Worm (Caenorhabditis elegans) whole organism, L4 larva: Measurements from ENCODE around the gene del-6.

Experiments used
- dpl-1 ChIP-seq: fragments of 150-350 bp; optimal IDR thresholded peaks from 2 replicates; lab custom pipeline; 2014; ENCODE audit warnings: missing biosample characterization, missing genetic modification reagents, missing genetic modification characterization
- nhr-25 ChIP-seq: sonication (generic microtip); optimal IDR thresholded peaks from 2 replicates; lab custom pipeline; 2017; ENCODE audit warnings: missing genetic modification characterization, mild to moderate bottlenecking, missing compliant biosample characterization, antibody characterized with exemption, moderate library complexity, borderline replicate concordance; ENCODE audit not compliant: insufficient read depth
- pha-4 ChIP-seq, 2 experiments: fragments of 150-350 bp in 1 of 2; fragments of 200-800 bp in 1 of 2; sonication (Bioruptor generic) in 1 of 2; IDR thresholded peaks in 1 of 2; optimal IDR thresholded peaks in 1 of 2; 2 replicates each; pipeline versions ENCODE4 v1.3.6 to Lab custom; 2014 to 2022; ENCODE audit warnings: missing genetic modification characterization in 2 of 2, missing genetic modification reagents in 2 of 2, missing biosample characterization in 1 of 2, missing compliant biosample characterization in 1 of 2
- unc-39 ChIP-seq: sonication (generic microtip); optimal IDR thresholded peaks from 2 replicates; lab custom pipeline; 2017; ENCODE audit warnings: missing biosample characterization, missing genetic modification characterization
- ztf-7 ChIP-seq: fragments of 150-350 bp; optimal IDR thresholded peaks from 2 replicates; lab custom pipeline; 2014; ENCODE audit warnings: missing biosample characterization, missing genetic modification characterization

DNA sequence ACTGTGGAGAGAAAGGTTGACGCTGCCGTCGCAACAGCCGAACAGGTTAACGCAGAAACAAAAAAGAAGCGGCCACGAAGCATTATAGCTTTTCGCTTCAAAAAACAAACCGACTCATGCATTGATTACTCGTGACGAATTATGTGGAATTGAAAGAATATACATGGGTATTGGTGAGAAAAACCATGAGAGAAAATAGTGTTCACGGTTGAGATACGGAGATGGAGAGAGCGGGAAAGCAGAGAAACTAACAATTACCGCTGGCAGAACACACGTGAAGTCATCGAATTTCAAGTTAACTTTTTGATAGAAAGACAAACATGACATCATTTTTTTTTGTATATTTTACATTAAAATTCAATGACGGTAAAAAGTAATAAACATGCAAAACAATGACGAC lies 37.4 kb upstream of the del-6 start:
- TF ChIP-seq dpl-1, result peak; percentile 1
- TF ChIP-seq pha-4 (GFP tag; IDR thresholded peaks at IDR 0.05; lab: Robert Waterston, UW), result no peak
- TF ChIP-seq pha-4 (tag; optimal IDR thresholded peaks at IDR 0.05; lab: Kevin White, UChicago), result no peak
- TF ChIP-seq nhr-25, result no peak
- TF ChIP-seq ztf-7, result no peak
- no peak for TF ChIP-seq unc-39 (tag; lab: Kevin White, UChicago)
